Worm (Caenorhabditis elegans) whole organism, L4 larva: ENCODE results near the gene C54D10.4.

Experiments used
- attf-4 ChIP-seq: sonication (generic microtip); optimal IDR thresholded peaks from 3 replicates; lab custom pipeline; 2017; ENCODE audit warnings: missing biosample characterization, missing genetic modification characterization
- fkh-10 ChIP-seq: fragments of 150-350 bp; optimal IDR thresholded peaks from 2 replicates; lab custom pipeline; 2014; ENCODE audit warnings: missing biosample characterization, missing genetic modification reagents, missing genetic modification characterization
- nhr-102 ChIP-seq: sonication (generic microtip); optimal IDR thresholded peaks from 2 replicates; lab custom pipeline; 2016; ENCODE audit warnings: mild to moderate bottlenecking, missing genetic modification characterization, moderate library complexity, missing compliant biosample characterization
- nhr-6 ChIP-seq: fragments of 150-350 bp; optimal IDR thresholded peaks from 2 replicates; lab custom pipeline; 2014; ENCODE audit warnings: missing biosample characterization, missing genetic modification characterization
- zip-11 ChIP-seq: fragments of 200-800 bp; sonication (Bioruptor generic); IDR thresholded peaks from 2 replicates; pipeline ENCODE4 v1.3.6; 2022; ENCODE audit warnings: missing genetic modification characterization, missing compliant biosample characterization

- no peak for TF ChIP-seq zip-11
- TF ChIP-seq nhr-6 (tag; lab: Kevin White, UChicago), result no peak
- TF ChIP-seq attf-4, result no peak
- no peak for TF ChIP-seq fkh-10 (GFP tag; lab: Kevin White, UChicago)
- TF ChIP-seq nhr-102 (tag; lab: Kevin White, UChicago), result no peak
Measured at ce11 chrV:12470324-12470723, 49.6 kb upstream of the C54D10.4 start.
